Worm (Caenorhabditis elegans) whole organism, mixed stage, embryonic: ENCODE measurements around the gene Y32H12A.8.

Experiments used
- elt-3 ChIP-seq: fragments of 150-350 bp; optimal IDR thresholded peaks from 2 replicates; lab custom pipeline; 2014; ENCODE audit warnings: missing biosample characterization, missing genetic modification characterization
- nhr-12 ChIP-seq: fragments of 150-350 bp; optimal IDR thresholded peaks from 2 replicates; lab custom pipeline; 2014; ENCODE audit warnings: missing biosample characterization, missing genetic modification characterization
- snpc-4 ChIP-seq: fragments of 150-350 bp; optimal IDR thresholded peaks from 2 replicates; lab custom pipeline; 2014; ENCODE audit warnings: missing biosample characterization, missing genetic modification characterization
- unc-39 ChIP-seq: fragments of 150-350 bp; optimal IDR thresholded peaks from 2 replicates; lab custom pipeline; 2014; ENCODE audit warnings: missing biosample characterization, missing genetic modification characterization
- unc-62 ChIP-seq: fragments of 150-350 bp; optimal IDR thresholded peaks from 2 replicates; lab custom pipeline; 2014; ENCODE audit warnings: missing biosample characterization, missing genetic modification reagents, missing genetic modification characterization

- TF ChIP-seq snpc-4 (no peak), unc-39 (tag; lab: Kevin White, UChicago) (no peak), elt-3 (tag; lab: Kevin White, UChicago) (no peak), unc-62 (GFP tag; lab: Kevin White, UChicago) (no peak), nhr-12 (no peak)
Measured at ce11 chrIII:5423665-5424133, 17.9 kb upstream of the Y32H12A.8 start, which contains the start of gene dnj-24.
